Fruit fly (Drosophila melanogaster) whole organism, wandering third instar larva: ENCODE data around the gene CheB38b.
A peak's percentile ranks its signal among the peaks of the same experiment; 100 is the strongest.

Experiments
- Abd-B ChIP-seq: fragments of >200 bp; optimal IDR thresholded peaks from 2 replicates; lab custom pipeline; 2017; ENCODE audit warnings: missing biosample characterization, missing genetic modification characterization
- CG9705 ChIP-seq: fragments of 200-800 bp; sonication (Bioruptor generic); optimal IDR thresholded peaks from 2 replicates; lab custom pipeline; 2018; ENCODE audit warnings: missing biosample characterization, mild to moderate bottlenecking, missing genetic modification characterization
- Dfd ChIP-seq: fragments of >200 bp; optimal IDR thresholded peaks from 2 replicates; lab custom pipeline; 2017; ENCODE audit warnings: missing biosample characterization, missing genetic modification characterization
- Dif ChIP-seq: fragments of 200-275, 200-300 bp; sonication (Bioruptor generic); optimal IDR thresholded peaks from 2 replicates; lab custom pipeline; 2018; ENCODE audit warnings: missing biosample characterization, missing genetic modification characterization; ENCODE audit not compliant: partially characterized antibody
- GATAd ChIP-seq: sonication (Bioruptor generic); optimal IDR thresholded peaks from 2 replicates; lab custom pipeline; 2016; ENCODE audit warnings: missing biosample characterization, missing genetic modification characterization
- HLH106 ChIP-seq: fragments of 200-800 bp; optimal IDR thresholded peaks from 3 replicates; lab custom pipeline; 2019; ENCODE audit warnings: missing biosample characterization, mild to moderate bottlenecking, missing genetic modification characterization, moderate library complexity
- Hnf4 ChIP-seq: fragments of 200-800 bp; sonication (Bioruptor generic); optimal IDR thresholded peaks from 2 replicates; lab custom pipeline; 2016; ENCODE audit warnings: missing biosample characterization, mild to moderate bottlenecking, missing genetic modification characterization
- Hr78 ChIP-seq: fragments of >200 bp; optimal IDR thresholded peaks from 2 replicates; lab custom pipeline; 2017; ENCODE audit warnings: missing biosample characterization, missing genetic modification characterization
- Hr83 ChIP-seq: fragments of 200-300 bp; sonication (Bioruptor generic); optimal IDR thresholded peaks from 2 replicates; lab custom pipeline; 2016; ENCODE audit warnings: missing biosample characterization, mild to moderate bottlenecking, missing genetic modification characterization, moderate library complexity; ENCODE audit not compliant: poor library complexity, severe bottlenecking
- Jra ChIP-seq: sonication (Bioruptor generic); optimal IDR thresholded peaks from 2 replicates; lab custom pipeline; 2016; ENCODE audit warnings: missing biosample characterization, missing genetic modification characterization
- Mio ChIP-seq: sonication (Bioruptor generic); optimal IDR thresholded peaks from 2 replicates; lab custom pipeline; 2016; ENCODE audit warnings: missing biosample characterization, missing genetic modification characterization
- Myc ChIP-seq: fragments of >200 bp; optimal IDR thresholded peaks from 2 replicates; lab custom pipeline; 2017
- N ChIP-seq: fragments of >200 bp; optimal IDR thresholded peaks from 2 replicates; lab custom pipeline; 2018; ENCODE audit warnings: missing biosample characterization, missing external identifiers, missing genetic modification characterization
- OdsH ChIP-seq: fragments of 200-800 bp; sonication (Bioruptor generic); optimal IDR thresholded peaks from 2 replicates; lab custom pipeline; 2016; ENCODE audit warnings: missing biosample characterization, mild to moderate bottlenecking, missing genetic modification characterization
- Rel ChIP-seq, 2 experiments: fragments of 200-800 bp; sonication (Bioruptor generic) in 1 of 2; optimal IDR thresholded peaks; 2 replicates in 1 of 2; 3 replicates in 1 of 2; lab custom pipeline; 2016 to 2019; ENCODE audit warnings: mild to moderate bottlenecking in 2 of 2, missing biosample characterization in 2 of 2, missing genetic modification characterization in 2 of 2, moderate library complexity in 1 of 2
- Sp1 ChIP-seq: fragments of 200-800 bp; sonication (Bioruptor generic); optimal IDR thresholded peaks from 3 replicates; lab custom pipeline; 2019; ENCODE audit warnings: missing biosample characterization, mild to moderate bottlenecking, missing genetic modification characterization, moderate library complexity
- br ChIP-seq: fragments of 200-800 bp; sonication (Bioruptor generic); optimal IDR thresholded peaks from 2 replicates; lab custom pipeline; 2016; ENCODE audit warnings: missing biosample characterization, missing genetic modification characterization
- brk ChIP-seq: fragments of 200-800 bp; sonication (Bioruptor generic); optimal IDR thresholded peaks from 2 replicates; lab custom pipeline; 2016; ENCODE audit warnings: missing biosample characterization, mild to moderate bottlenecking, missing genetic modification characterization
- dl ChIP-seq, 2 experiments: fragments of 175-275, 200-275 bp in 1 of 2; fragments of 200-275 bp in 1 of 2; sonication (Bioruptor generic); optimal IDR thresholded peaks; lab custom pipeline; 2018; ENCODE audit warnings: mild to moderate bottlenecking in 2 of 2, missing biosample characterization in 2 of 2, missing genetic modification characterization in 2 of 2, moderate library complexity in 2 of 2; ENCODE audit not compliant: partially characterized antibody in 2 of 2, insufficient read depth in 1 of 2
- dsf ChIP-seq: sonication (Bioruptor generic); optimal IDR thresholded peaks from 2 replicates; lab custom pipeline; 2016; ENCODE audit warnings: missing biosample characterization, missing genetic modification characterization, borderline replicate concordance
- ey ChIP-seq: fragments of 200-800 bp; sonication (Bioruptor generic); optimal IDR thresholded peaks from 2 replicates; lab custom pipeline; 2016; ENCODE audit warnings: missing biosample characterization, missing genetic modification characterization
- foxo ChIP-seq, 2 experiments: fragments of 200-800 bp; sonication (Bioruptor generic); optimal IDR thresholded peaks; 2 replicates in 1 of 2; 3 replicates in 1 of 2; lab custom pipeline; 2016 to 2017; ENCODE audit warnings: missing biosample characterization in 2 of 2, missing genetic modification characterization in 2 of 2
- fru ChIP-seq: fragments of 200-800 bp; sonication (Bioruptor generic); optimal IDR thresholded peaks from 3 replicates; lab custom pipeline; 2016; ENCODE audit warnings: missing biosample characterization, mild to moderate bottlenecking, missing genetic modification characterization
- h ChIP-seq: fragments of 200-800 bp; sonication (Bioruptor generic); optimal IDR thresholded peaks from 3 replicates; lab custom pipeline; 2016; ENCODE audit warnings: missing biosample characterization, mild to moderate bottlenecking, missing genetic modification characterization
- jim ChIP-seq: fragments of 175-275, 200-325 bp; sonication (Bioruptor generic); optimal IDR thresholded peaks from 2 replicates; lab custom pipeline; 2016; ENCODE audit warnings: missing biosample characterization, mild to moderate bottlenecking, missing genetic modification characterization
- lola ChIP-seq: fragments of >200 bp; optimal IDR thresholded peaks from 2 replicates; lab custom pipeline; 2017; ENCODE audit warnings: missing biosample characterization, missing genetic modification characterization
- pan ChIP-seq: fragments of >200 bp; optimal IDR thresholded peaks from 2 replicates; lab custom pipeline; 2017
- psq ChIP-seq: fragments of 200-800 bp; sonication (Bioruptor generic); optimal IDR thresholded peaks from 3 replicates; lab custom pipeline; 2017; ENCODE audit warnings: missing biosample characterization, mild to moderate bottlenecking, missing genetic modification characterization, moderate library complexity
- rgr ChIP-seq: fragments of 200-800 bp; sonication (Bioruptor generic); optimal IDR thresholded peaks from 3 replicates; lab custom pipeline; 2016; ENCODE audit warnings: missing biosample characterization, mild to moderate bottlenecking, missing genetic modification characterization
- sage ChIP-seq: fragments of 200-800 bp; sonication (Bioruptor generic); optimal IDR thresholded peaks from 2 replicates; lab custom pipeline; 2016; ENCODE audit warnings: missing biosample characterization, mild to moderate bottlenecking, missing genetic modification characterization
- sv ChIP-seq: fragments of 200-800 bp; sonication (Bioruptor generic); optimal IDR thresholded peaks from 3 replicates; lab custom pipeline; 2016; ENCODE audit warnings: missing biosample characterization, missing genetic modification characterization
- tai ChIP-seq: sonication (Bioruptor generic); optimal IDR thresholded peaks from 2 replicates; lab custom pipeline; 2016; ENCODE audit warnings: missing biosample characterization, missing genetic modification characterization
- usp ChIP-seq: fragments of >200 bp; optimal IDR thresholded peaks from 2 replicates; lab custom pipeline; 2017; ENCODE audit warnings: missing biosample characterization, missing genetic modification characterization

CheB38b gene

DNA sequence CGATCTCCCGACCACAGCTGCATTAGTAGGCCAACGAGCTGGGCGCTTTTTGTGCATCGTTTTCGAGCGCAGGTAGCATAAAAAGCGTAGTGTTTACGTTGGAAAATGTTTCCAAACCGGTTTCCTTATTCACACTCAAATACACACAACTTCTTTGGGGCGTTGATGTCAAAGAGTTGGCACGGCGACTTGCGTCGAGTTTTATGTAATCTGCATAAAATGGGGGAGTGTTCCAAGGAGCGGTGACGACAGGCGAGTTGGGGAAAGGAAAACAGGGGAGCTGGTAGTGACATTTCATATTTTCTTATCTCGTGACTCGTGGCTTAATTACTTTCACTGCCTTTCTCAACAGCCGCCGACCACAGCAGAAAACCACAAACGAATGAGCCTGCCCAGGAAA lies 22.4 kb downstream of the CheB38b start:
- no peak for TF ChIP-seq jim (GFP tag; lab: Kevin White, UChicago)
- no peak for TF ChIP-seq Rel (GFP tag; optimal IDR thresholded peaks at IDR 0.05; lab: Kevin White, UChicago)
- no peak for TF ChIP-seq Rel (tag; optimal IDR thresholded peaks at IDR 0.05; lab: Kevin White, UChicago)
- TF ChIP-seq CG9705 = no peak
- no peak for TF ChIP-seq pan (lab: Kevin White, UChicago)
- TF ChIP-seq HLH106 (tag; lab: Kevin White, UChicago) = no peak

DNA sequence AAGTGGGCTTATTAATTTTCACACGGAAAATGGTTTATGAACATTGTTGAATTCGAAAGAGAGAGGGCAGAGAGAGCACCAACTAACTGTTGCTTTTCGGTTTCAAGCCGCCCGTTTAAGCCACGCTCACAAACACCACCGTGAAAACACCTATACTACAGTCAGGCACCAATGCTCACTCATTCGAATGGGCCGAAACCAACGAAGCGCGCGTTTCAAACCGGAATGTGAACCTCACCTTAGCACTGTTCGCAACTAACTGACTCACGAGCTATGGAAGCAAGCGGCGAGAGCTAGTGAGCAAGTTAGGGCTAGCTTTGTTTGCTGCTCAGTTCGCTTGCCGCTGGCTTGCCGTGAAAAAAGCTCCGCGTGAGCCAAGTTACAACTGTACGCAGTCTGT lies 23.2 kb downstream of the CheB38b start:
- no peak for TF ChIP-seq pan (lab: Kevin White, UChicago)
- no peak for TF ChIP-seq sage
- no peak for TF ChIP-seq brk
- TF ChIP-seq Hr83 = peak; percentile 91
- peak; percentile 74 for TF ChIP-seq Dif (GFP tag; lab: Kevin White, UChicago)
- peak; percentile 56 for TF ChIP-seq jim (GFP tag; lab: Kevin White, UChicago)
- no peak for TF ChIP-seq CG9705
- TF ChIP-seq Rel (GFP tag; optimal IDR thresholded peaks at IDR 0.05; lab: Kevin White, UChicago) = peak; percentile 2
- peak; percentile 20 for TF ChIP-seq Rel (tag; optimal IDR thresholded peaks at IDR 0.05; lab: Kevin White, UChicago)
- TF ChIP-seq HLH106 (tag; lab: Kevin White, UChicago) = no peak
- TF ChIP-seq h (GFP tag; lab: Kevin White, UChicago) = peak; percentile 7
- TF ChIP-seq dl (GFP tag; optimal IDR thresholded peaks at IDR 0.05; lab: Kevin White, UChicago; ENCODE audit: insufficient read depth in 1 of 2, partially characterized antibody in 2 of 2) = peak in 1 of 2 experiments; percentile 26
- peak; percentile 76 for TF ChIP-seq Jra (GFP tag; lab: Kevin White, UChicago)
- no peak for TF ChIP-seq tai
- TF ChIP-seq OdsH (GFP tag; lab: Kevin White, UChicago) = no peak
- TF ChIP-seq psq (GFP tag; lab: Kevin White, UChicago) = peak; percentile 8
- peak; percentile 20 for TF ChIP-seq Sp1 (GFP tag; lab: Kevin White, UChicago)
- peak; percentile 63 for TF ChIP-seq fru (GFP tag; lab: Kevin White, UChicago)
- no peak for TF ChIP-seq Myc (lab: Kevin White, UChicago)
- TF ChIP-seq Hnf4 (GFP tag; lab: Kevin White, UChicago) = peak; percentile 53
- TF ChIP-seq br (GFP tag; lab: Kevin White, UChicago) = peak; percentile 38

DNA sequence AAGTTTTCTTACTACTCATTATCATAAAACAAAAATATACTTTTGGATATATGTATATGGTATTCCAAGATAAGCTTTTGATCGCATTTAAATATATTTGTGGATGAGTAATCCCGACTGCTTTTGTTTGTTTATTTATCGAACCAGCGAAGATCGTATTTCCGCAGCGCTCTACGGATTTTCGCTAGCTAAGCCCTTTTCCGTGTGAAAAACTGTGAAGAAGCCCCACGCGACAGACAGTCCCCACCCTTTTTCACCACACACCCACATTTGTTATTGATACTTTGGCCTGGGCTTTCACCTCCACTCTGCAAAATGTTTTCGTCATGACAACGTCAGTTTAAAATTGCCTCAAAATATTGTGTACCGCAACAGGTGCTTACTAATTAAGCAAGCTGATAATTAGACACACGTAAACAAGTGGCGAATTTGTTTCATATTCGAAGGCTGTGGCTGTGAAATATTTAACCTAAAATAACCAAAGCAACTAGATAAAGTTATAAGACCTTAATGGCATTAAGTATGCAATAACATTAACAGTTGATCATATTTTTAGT lies 24.0 kb downstream of the CheB38b start:
- TF ChIP-seq HLH106 (tag; lab: Kevin White, UChicago) = no peak
- no peak for TF ChIP-seq Sp1 (GFP tag; lab: Kevin White, UChicago)
- no peak for TF ChIP-seq br (GFP tag; lab: Kevin White, UChicago)
- no peak for TF ChIP-seq foxo (GFP tag; optimal IDR thresholded peaks at IDR 0.05; lab: Kevin White, UChicago)
- TF ChIP-seq dl (GFP tag; optimal IDR thresholded peaks at IDR 0.05; lab: Kevin White, UChicago; ENCODE audit: insufficient read depth in 1 of 2, partially characterized antibody in 2 of 2) = no peak
- TF ChIP-seq usp (GFP tag; lab: Kevin White, UChicago) = no peak
- TF ChIP-seq Dfd (GFP tag; lab: Kevin White, UChicago) = no peak
- no peak for TF ChIP-seq Jra (GFP tag; lab: Kevin White, UChicago)
- no peak for TF ChIP-seq sage
- no peak for TF ChIP-seq tai

DNA sequence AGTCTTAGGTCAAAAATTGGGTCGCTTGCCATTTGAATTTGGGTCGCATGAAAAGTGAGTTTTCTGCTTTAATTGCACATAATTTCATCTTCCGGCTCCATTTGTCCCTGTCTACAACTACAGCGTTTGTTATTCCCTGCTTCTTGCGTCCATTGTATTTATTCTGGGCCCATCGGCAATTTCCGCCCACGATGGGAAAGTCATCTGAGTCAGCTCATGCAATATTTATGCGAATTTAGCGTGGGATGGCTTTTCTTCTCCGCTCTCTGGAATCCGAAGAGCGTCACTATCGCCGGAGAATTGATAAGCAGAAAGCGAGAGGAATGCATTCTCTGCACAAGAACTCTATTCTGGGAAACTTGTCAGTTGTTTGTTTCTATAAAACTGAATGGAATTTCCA lies 24.5 kb downstream of the CheB38b start:
- TF ChIP-seq Dfd (GFP tag; lab: Kevin White, UChicago) (no peak), dl (GFP tag; optimal IDR thresholded peaks at IDR 0.05; lab: Kevin White, UChicago; ENCODE audit: insufficient read depth in 1 of 2, partially characterized antibody in 2 of 2) (no peak), Hr78 (GFP tag; lab: Kevin White, UChicago) (no peak), sv (no peak)

DNA sequence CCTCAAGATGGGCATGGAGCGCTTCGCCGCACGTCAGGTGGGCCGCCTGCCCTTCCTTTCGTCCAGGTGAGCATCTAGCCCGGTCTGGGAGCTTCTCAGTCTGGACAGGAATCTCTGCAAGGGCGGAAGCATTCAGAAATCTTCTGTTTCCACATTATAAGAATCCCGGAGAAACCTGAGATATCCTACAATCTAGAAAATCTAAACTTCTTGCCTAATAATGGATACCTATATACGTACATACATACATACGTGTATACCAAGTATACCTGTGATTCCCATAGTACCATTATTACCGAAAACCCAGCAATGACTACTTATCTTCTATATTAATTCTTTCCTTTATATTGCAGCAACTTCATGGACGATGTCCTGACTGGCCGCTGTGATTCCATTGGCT lies 29.0 kb downstream of the CheB38b start:
- no peak for TF ChIP-seq jim (GFP tag; lab: Kevin White, UChicago)
- no peak for TF ChIP-seq brk
- no peak for TF ChIP-seq Dif (GFP tag; lab: Kevin White, UChicago)
- TF ChIP-seq Hr78 (GFP tag; lab: Kevin White, UChicago) = no peak
- TF ChIP-seq sv = no peak
- no peak for TF ChIP-seq lola (GFP tag; lab: Kevin White, UChicago)
- TF ChIP-seq sage = no peak
- no peak for TF ChIP-seq Mio (GFP tag; lab: Kevin White, UChicago)
- TF ChIP-seq ey (GFP tag; lab: Kevin White, UChicago) = no peak
- no peak for TF ChIP-seq dsf (GFP tag; lab: Kevin White, UChicago)
- TF ChIP-seq Abd-B (GFP tag; lab: Kevin White, UChicago) = no peak
- TF ChIP-seq N (GFP tag; lab: Kevin White, UChicago) = no peak
- no peak for TF ChIP-seq Dfd (GFP tag; lab: Kevin White, UChicago)
- TF ChIP-seq Hr83 = no peak
- no peak for TF ChIP-seq GATAd (GFP tag; lab: Kevin White, UChicago)
- TF ChIP-seq Rel (GFP tag; optimal IDR thresholded peaks at IDR 0.05; lab: Kevin White, UChicago) = no peak
- no peak for TF ChIP-seq Rel (tag; optimal IDR thresholded peaks at IDR 0.05; lab: Kevin White, UChicago)
- TF ChIP-seq rgr (GFP tag; lab: Kevin White, UChicago) = no peak
- no peak for TF ChIP-seq Sp1 (GFP tag; lab: Kevin White, UChicago)
- TF ChIP-seq pan (lab: Kevin White, UChicago) = no peak
- TF ChIP-seq, all 38 proteins: peak for 0
